Worm (Caenorhabditis elegans): ENCODE measurements around the gene tars-1.

DNA sequence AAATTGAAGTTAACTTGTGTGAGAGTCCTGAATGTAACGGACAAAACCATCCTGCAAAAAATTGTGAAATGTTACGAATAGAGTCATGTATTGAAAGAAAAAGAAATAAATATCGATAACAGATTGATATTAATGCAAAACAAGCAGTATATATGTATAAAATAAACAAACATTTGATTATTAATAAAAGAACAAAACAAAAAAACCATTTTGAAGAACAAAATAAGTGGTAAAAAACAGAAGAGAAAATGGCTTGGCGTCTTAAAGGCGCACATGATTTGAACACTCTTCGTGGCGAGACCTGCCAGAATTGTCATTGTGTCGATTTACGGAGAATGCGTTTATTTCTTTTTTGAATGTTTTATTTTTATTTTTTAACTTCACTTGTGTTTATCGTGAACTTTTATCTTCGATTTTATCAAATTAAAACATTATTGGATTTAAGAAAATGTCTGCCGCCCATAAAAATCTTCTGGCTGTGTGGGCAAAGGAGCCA is 42.7 kb downstream of the tars-1 start, which contains the start of the genes rad-23 and rpn-12:
- TF ChIP-seq nhr-6 (tag; optimal IDR thresholded peaks at IDR 0.05) (no peak), zag-1 (tag; optimal IDR thresholded peaks at IDR 0.05) (no peak), blmp-1 (tag; optimal IDR thresholded peaks at IDR 0.05; ENCODE audit: insufficient read depth) (peak; percentile 5), nhr-11 (tag; optimal IDR thresholded peaks at IDR 0.05) (no peak), F13H6.1 (tag; optimal IDR thresholded peaks at IDR 0.05) (no peak), skn-1 (tag; optimal IDR thresholded peaks at IDR 0.05) (peak; percentile 99), peb-1 (tag; optimal IDR thresholded peaks at IDR 0.05) (no peak), lsy-2 (tag; optimal IDR thresholded peaks at IDR 0.05) (peak in 1 of 2 experiments; percentile 86), ceh-16 (tag; optimal IDR thresholded peaks at IDR 0.05) (no peak), ZK546.5 (tag; optimal IDR thresholded peaks at IDR 0.05) (no peak), C34F6.9 (tag; optimal IDR thresholded peaks at IDR 0.05) (peak; percentile 86), gmeb-1 (tag; optimal IDR thresholded peaks at IDR 0.05) (peak; percentile 68), nhr-237 (tag; optimal IDR thresholded peaks at IDR 0.05) (no peak), elt-1 (tag; optimal IDR thresholded peaks at IDR 0.05) (no peak)

All from whole organism, L2 larva.